Worm (Caenorhabditis elegans) whole organism, dauer: ENCODE results near the gene scav-2.

Source experiments
- unc-62 ChIP-seq: sonication (generic microtip); optimal IDR thresholded peaks from 2 replicates; lab custom pipeline; 2017; ENCODE audit warnings: missing biosample characterization, missing genetic modification reagents, missing genetic modification characterization

Gene scav-2

DNA sequence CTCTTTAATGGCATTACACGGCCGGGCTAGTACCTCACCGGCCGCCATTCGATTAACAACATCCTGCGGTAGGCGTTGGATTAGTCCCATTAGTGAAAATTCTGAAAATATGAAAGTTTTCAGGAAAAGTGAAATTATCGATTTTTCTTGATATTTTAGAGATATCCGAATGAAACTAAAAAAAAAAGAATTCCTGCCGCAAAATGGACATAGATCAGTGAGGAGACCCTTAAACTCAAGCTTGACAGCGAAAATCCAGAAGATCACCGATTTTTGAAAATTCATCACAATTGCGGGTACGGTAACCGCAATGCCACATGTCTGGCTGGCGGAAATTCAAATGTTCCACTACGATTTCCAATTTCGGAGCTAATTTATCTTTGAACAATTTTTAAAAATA, 40.7 kb downstream of the scav-2 start, which contains the start of gene mlh-1:
TSS of gene mlh-1 (minus strand) at position 101 of the 400 bp plus-strand sequence.
- TF ChIP-seq unc-62 (GFP tag; lab: Kevin White, UChicago): no peak

DNA sequence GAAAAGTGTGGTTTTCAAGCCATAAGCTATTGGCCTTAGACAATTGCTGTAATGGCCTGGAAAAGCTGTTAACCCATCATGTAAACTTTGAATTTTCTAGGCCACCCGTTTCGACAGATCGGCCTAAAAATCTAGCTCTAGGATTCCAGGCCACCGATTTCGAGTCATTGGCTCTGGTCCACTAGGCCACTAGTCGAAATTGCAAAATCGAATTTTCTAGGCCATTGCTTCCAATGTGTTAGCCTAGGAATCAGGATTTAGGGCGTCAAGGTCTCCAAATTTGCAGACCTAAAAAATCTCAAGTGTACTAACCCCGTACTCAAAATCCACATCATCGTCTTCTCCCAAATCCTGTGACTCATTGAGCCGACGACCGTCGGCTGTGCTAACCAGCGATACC, 44.4 kb downstream of the scav-2 start:
- no peak for TF ChIP-seq unc-62 (GFP tag; lab: Kevin White, UChicago)

DNA sequence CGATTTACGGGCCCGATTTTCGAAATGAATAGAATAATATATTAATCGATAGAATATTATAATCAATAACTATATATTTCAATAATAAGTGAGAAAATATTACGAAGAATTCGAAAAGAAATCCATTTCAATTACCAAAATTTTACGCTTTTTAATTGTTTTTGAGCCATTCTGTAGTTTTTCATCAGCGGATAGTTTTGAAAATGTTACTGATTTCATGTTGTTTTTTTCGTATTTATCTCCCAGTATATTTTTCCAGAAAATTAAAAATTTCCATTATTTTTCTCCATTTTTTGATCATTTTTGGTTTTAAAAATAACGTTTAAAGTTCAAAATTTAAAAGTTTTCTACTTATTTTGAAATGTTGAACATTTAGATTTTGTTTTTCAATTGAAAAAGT, 49.4 kb downstream of the scav-2 start, which contains the start of gene T28A8.3:
TSS of gene T28A8.3 (plus strand) at position 301 of the 400 bp plus-strand sequence.
- TF ChIP-seq unc-62 (GFP tag; lab: Kevin White, UChicago): no peak

DNA sequence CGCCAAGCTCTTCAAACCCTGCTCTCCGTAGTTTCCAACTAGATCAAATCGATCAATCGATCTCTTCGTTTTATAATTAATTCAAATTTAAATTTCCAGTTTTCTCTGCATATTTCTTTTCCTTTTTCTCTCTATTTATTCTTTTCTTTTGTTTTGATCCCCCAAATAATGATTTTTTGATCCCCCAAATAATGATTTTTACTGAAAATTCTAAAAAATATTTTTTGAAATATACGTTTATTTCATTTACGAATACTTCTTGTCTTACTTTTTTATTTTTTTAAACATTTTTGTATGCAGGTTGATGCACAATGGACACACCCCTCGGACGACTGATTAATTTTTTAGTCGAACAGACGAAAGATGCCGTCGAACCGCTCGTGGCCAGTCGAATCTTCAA, 51.8 kb downstream of the scav-2 start, which contains the start of gene T28A8.4:
TSS of gene T28A8.4 (plus strand) at position 301 of the 400 bp plus-strand sequence.
- no peak for TF ChIP-seq unc-62 (GFP tag; lab: Kevin White, UChicago)

DNA sequence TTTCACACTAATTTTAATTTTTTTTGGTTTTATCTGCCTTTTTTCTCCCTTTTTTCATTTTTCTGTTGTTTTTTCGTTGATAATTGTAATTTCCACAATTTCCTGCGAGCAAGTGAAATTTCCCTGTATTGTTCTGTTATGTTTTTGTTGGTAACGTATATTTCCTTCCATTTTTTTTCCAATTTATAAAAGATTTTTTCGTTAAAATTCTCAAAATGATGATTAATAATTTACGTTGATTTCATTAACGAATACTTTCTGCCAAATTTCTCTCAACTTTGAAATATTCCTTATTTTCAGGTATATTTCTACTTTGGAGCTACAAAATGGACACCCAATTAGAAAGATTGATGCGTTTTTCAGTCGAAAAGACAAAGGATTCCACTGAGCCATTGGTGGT, 52.6 kb downstream of the scav-2 start, which contains the start of gene T28A8.8:
TSS of gene T28A8.8 (plus strand) at position 301 of the 400 bp plus-strand sequence.
- no peak for TF ChIP-seq unc-62 (GFP tag; lab: Kevin White, UChicago)

DNA sequence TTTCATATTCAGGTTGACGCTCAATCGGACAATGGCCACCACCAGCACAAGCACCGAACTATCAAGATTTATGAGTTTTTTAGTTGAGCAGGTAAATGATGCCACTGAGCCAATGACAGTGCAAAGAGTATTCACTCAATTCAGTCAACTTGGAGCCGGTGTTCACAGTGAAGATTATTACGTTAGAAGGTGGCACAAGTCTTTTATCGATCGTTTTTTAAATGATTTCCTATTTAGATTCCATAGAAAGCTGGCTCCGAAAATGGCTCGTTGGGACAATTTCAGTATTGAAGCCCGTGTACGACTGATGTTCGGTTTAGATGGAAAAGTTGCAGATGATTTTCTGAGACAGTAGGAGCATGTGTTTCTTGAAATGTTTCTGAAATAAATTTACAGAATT, 53.5 kb downstream of the scav-2 start, which contains the start of gene T28A8.5:
TSS of gene T28A8.5 (plus strand) at position 32 of the 400 bp plus-strand sequence.
- TF ChIP-seq unc-62 (GFP tag; lab: Kevin White, UChicago): no peak
